ENCODE assay signal across 6 fruit fly cellular contexts in the genomic region with DNA sequence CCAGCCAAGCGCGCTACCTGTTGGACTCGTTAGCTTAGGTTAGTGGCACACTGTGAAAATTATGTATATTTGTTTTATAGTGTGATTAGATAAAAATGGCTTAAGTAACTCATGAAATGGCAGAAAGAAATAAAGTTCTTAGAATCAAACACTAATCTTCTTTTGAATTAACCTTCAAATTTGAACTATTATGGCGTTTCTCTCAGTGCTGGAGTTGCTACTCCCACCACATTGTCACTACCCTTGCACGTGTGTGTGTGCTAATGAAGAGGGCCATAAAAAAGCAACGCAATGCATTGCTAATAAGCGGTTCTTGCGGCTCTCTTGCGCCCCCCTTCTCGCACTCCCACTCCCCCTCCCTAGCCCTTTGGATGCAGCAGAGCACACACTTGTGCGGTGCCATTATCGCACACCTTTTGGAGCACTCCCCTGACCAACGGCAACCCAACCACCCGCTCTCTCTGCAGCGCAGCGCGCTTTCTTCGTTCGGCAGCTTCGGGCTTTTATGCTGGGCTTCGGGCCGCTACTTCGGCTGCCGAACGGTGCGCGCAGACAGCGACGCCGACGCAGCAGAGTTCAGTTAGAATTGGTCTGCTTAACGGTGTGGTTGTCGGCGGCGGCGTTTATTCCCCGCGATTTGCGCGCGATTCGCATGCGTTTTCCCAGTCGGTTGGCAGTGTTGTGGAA.
TF ChIP-seq lines count a peak whose summit lies in the region.

No protein-coding gene starts in this region.

- peak; percentile 56 for TF ChIP-seq CTCF in whole organism, embryonic (GFP tag; optimal IDR thresholded peaks at IDR 0.05; lab: Kevin White, UChicago)

TF ChIP-seq in whole organism, 6 proteins besides CTCF, POLR2A, EP300 and RAD21:
- peak; percentile 82 for TF ChIP-seq Dll (optimal IDR thresholded peaks at IDR 0.05; lab: Kevin White, UChicago)
- TF ChIP-seq usp (GFP tag; optimal IDR thresholded peaks at IDR 0.05; lab: Kevin White, UChicago): no peak
- no peak for TF ChIP-seq EcR (GFP tag; optimal IDR thresholded peaks at IDR 0.05; lab: Kevin White, UChicago)
- no peak for TF ChIP-seq psq (optimal IDR thresholded peaks at IDR 0.05; lab: Kevin White, UChicago)

TF ChIP-seq in whole organism, adult, 20 proteins besides CTCF, POLR2A, EP300 and RAD21 (continues in another document):
- TF ChIP-seq Hr96 (GFP tag; optimal IDR thresholded peaks at IDR 0.05; lab: Kevin White, UChicago) (no peak), Crg-1 (GFP tag; optimal IDR thresholded peaks at IDR 0.05; lab: Kevin White, UChicago) (peak; percentile 42), CG33017 (tag; optimal IDR thresholded peaks at IDR 0.05; lab: Kevin White, UChicago) (peak; percentile 9), Mnt (GFP tag; optimal IDR thresholded peaks at IDR 0.05; lab: Kevin White, UChicago) (peak; percentile 46), cnc (optimal IDR thresholded peaks at IDR 0.05; lab: Kevin White, UChicago) (no peak), tj (GFP tag; optimal IDR thresholded peaks at IDR 0.05; lab: Kevin White, UChicago) (peak; percentile 88), CG7101 (tag; optimal IDR thresholded peaks at IDR 0.05; lab: Kevin White, UChicago) (peak; percentile 55), CG14711 (tag; optimal IDR thresholded peaks at IDR 0.05; lab: Kevin White, UChicago) (peak; percentile 58), CG11617 (GFP tag; optimal IDR thresholded peaks at IDR 0.05; lab: Kevin White, UChicago) (peak; percentile 46), pad (GFP tag; optimal IDR thresholded peaks at IDR 0.05; lab: Kevin White, UChicago) (peak; percentile 66), ovo (GFP tag; optimal IDR thresholded peaks at IDR 0.05; lab: Kevin White, UChicago) (peak; percentile 54), CG12768 (GFP tag; optimal IDR thresholded peaks at IDR 0.05; lab: Kevin White, UChicago) (peak; percentile 61), kay (GFP tag; lab: Kevin White, UChicago; ENCODE audit: borderline replicate concordance) (peak; percentile 22), cic (GFP tag; optimal IDR thresholded peaks at IDR 0.05; lab: Kevin White, UChicago) (peak; percentile 43), toe (GFP tag; optimal IDR thresholded peaks at IDR 0.05; lab: Kevin White, UChicago) (no peak), Clk (GFP tag; optimal IDR thresholded peaks at IDR 0.05; lab: Kevin White, UChicago) (no peak)

TF ChIP-seq in whole organism, embryonic, 481 proteins besides CTCF, POLR2A, EP300 and RAD21 (continues in another document):
- TF ChIP-seq CG4282 (GFP tag; optimal IDR thresholded peaks at IDR 0.05; lab: Kevin White, UChicago): peak; percentile 50
- TF ChIP-seq pros (GFP tag; optimal IDR thresholded peaks at IDR 0.05; lab: Kevin White, UChicago): peak; percentile 92
- peak; percentile 76 for TF ChIP-seq CG15011 (GFP tag; optimal IDR thresholded peaks at IDR 0.05; lab: Kevin White, UChicago)
- TF ChIP-seq ranshi (GFP tag; IDR thresholded peaks at IDR 0.05; lab: Robert Waterston, UW): peak; percentile 93
- TF ChIP-seq CG6654 (GFP tag; optimal IDR thresholded peaks at IDR 0.05; lab: Kevin White, UChicago): peak; percentile 81
- peak; percentile 90 for TF ChIP-seq CG11695 (GFP tag; IDR thresholded peaks at IDR 0.05; lab: Robert Waterston, UW)
- TF ChIP-seq Vsx1 (GFP tag; optimal IDR thresholded peaks at IDR 0.05; lab: Kevin White, UChicago): peak; percentile 99
- TF ChIP-seq Hr78 (GFP tag; optimal IDR thresholded peaks at IDR 0.05; lab: Kevin White, UChicago): peak in 1 of 2 experiments; percentile 88
- peak; percentile 96 for TF ChIP-seq dmrt99B (tag; optimal IDR thresholded peaks at IDR 0.05; lab: Kevin White, UChicago)
- no peak for TF ChIP-seq pan (optimal IDR thresholded peaks at IDR 0.05; lab: Kevin White, UChicago)
- peak in 1 of 2 experiments; percentile 93 for TF ChIP-seq pan (GFP tag; optimal IDR thresholded peaks at IDR 0.05 in 1 of 2, IDR thresholded peaks at IDR 0.05 in 1 of 2)
- TF ChIP-seq CG30020 (tag; optimal IDR thresholded peaks at IDR 0.05; lab: Kevin White, UChicago): peak; percentile 49
- TF ChIP-seq CG31388 (GFP tag; optimal IDR thresholded peaks at IDR 0.05; lab: Kevin White, UChicago): peak; percentile 72
- TF ChIP-seq tin (GFP tag; optimal IDR thresholded peaks at IDR 0.05; lab: Kevin White, UChicago): peak; percentile 93
- peak; percentile 78 for TF ChIP-seq ro (GFP tag; IDR thresholded peaks at IDR 0.05; lab: Robert Waterston, UW)

TF ChIP-seq in whole organism, prepupa, 60 proteins besides CTCF, POLR2A, EP300 and RAD21 (continues in another document):
- TF ChIP-seq Sox102F (GFP tag; optimal IDR thresholded peaks at IDR 0.05; lab: Kevin White, UChicago) (peak; percentile 75), CG34406 (GFP tag; optimal IDR thresholded peaks at IDR 0.05; lab: Kevin White, UChicago) (peak; percentile 80), Ets21C (GFP tag; optimal IDR thresholded peaks at IDR 0.05; lab: Kevin White, UChicago) (peak; percentile 69), topi (GFP tag; optimal IDR thresholded peaks at IDR 0.05; lab: Kevin White, UChicago) (peak; percentile 79), spab (GFP tag; optimal IDR thresholded peaks at IDR 0.05; lab: Kevin White, UChicago) (peak; percentile 73), CG8632 (GFP tag; optimal IDR thresholded peaks at IDR 0.05; lab: Kevin White, UChicago) (peak; percentile 72), acj6 (GFP tag; optimal IDR thresholded peaks at IDR 0.05; lab: Kevin White, UChicago) (peak; percentile 88), fkh (GFP tag; optimal IDR thresholded peaks at IDR 0.05; lab: Kevin White, UChicago) (peak; percentile 27), Hr4 (GFP tag; optimal IDR thresholded peaks at IDR 0.05; lab: Kevin White, UChicago) (peak; percentile 91), CG4318 (GFP tag; optimal IDR thresholded peaks at IDR 0.05; lab: Kevin White, UChicago) (peak; percentile 85), cyc (GFP tag; optimal IDR thresholded peaks at IDR 0.05; lab: Kevin White, UChicago) (peak; percentile 84), CG6163 (GFP tag; IDR thresholded peaks at IDR 0.05; lab: Robert Waterston, UW) (peak; percentile 95), Sox15 (GFP tag; optimal IDR thresholded peaks at IDR 0.05; lab: Kevin White, UChicago) (peak; percentile 68), fd85E (GFP tag; optimal IDR thresholded peaks at IDR 0.05; lab: Kevin White, UChicago) (no peak), salr (GFP tag; optimal IDR thresholded peaks at IDR 0.05; lab: Kevin White, UChicago) (peak; percentile 68 to 86), Sox14 (GFP tag; optimal IDR thresholded peaks at IDR 0.05; lab: Kevin White, UChicago) (peak; percentile 88), Met (GFP tag; optimal IDR thresholded peaks at IDR 0.05; lab: Kevin White, UChicago) (peak; percentile 80)

TF ChIP-seq in whole organism, pupa, 21 proteins besides CTCF, POLR2A, EP300 and RAD21 (continues in another document):
- peak; percentile 88 for TF ChIP-seq Pif1A (GFP tag; optimal IDR thresholded peaks at IDR 0.05; lab: Kevin White, UChicago)
- TF ChIP-seq CG14655 (GFP tag; optimal IDR thresholded peaks at IDR 0.05; lab: Kevin White, UChicago): peak; percentile 92
- peak; percentile 69 for TF ChIP-seq CG12605 (GFP tag; IDR thresholded peaks at IDR 0.05; lab: Robert Waterston, UW)
- peak; percentile 86 for TF ChIP-seq CG32121 (GFP tag; IDR thresholded peaks at IDR 0.05; lab: Robert Waterston, UW)
- peak; percentile 75 for TF ChIP-seq CG8159 (tag; optimal IDR thresholded peaks at IDR 0.05; lab: Kevin White, UChicago)
- TF ChIP-seq CG10348 (GFP tag; IDR thresholded peaks at IDR 0.05; lab: Robert Waterston, UW): peak; percentile 58
- TF ChIP-seq CG15710 (tag; optimal IDR thresholded peaks at IDR 0.05; lab: Kevin White, UChicago): peak; percentile 77
- TF ChIP-seq CG13204 (GFP tag; optimal IDR thresholded peaks at IDR 0.05; lab: Kevin White, UChicago): peak; percentile 97
- TF ChIP-seq EcR (GFP tag; optimal IDR thresholded peaks at IDR 0.05; lab: Kevin White, UChicago): peak; percentile 65
- TF ChIP-seq Pif1B (GFP tag; optimal IDR thresholded peaks at IDR 0.05; lab: Kevin White, UChicago): peak; percentile 80
- peak; percentile 82 for TF ChIP-seq CG34367 (tag; optimal IDR thresholded peaks at IDR 0.05; lab: Kevin White, UChicago)
- peak; percentile 90 for TF ChIP-seq CG8301 (tag; optimal IDR thresholded peaks at IDR 0.05; lab: Kevin White, UChicago)
- TF ChIP-seq Snoo (tag; optimal IDR thresholded peaks at IDR 0.05; lab: Kevin White, UChicago): peak; percentile 70
- TF ChIP-seq CG17806 (tag; optimal IDR thresholded peaks at IDR 0.05; lab: Kevin White, UChicago): peak; percentile 76
- peak; percentile 92 for TF ChIP-seq CG4496 (GFP tag; IDR thresholded peaks at IDR 0.05; lab: Robert Waterston, UW)
- TF ChIP-seq fd96Ca (GFP tag; IDR thresholded peaks at IDR 0.05; lab: Robert Waterston, UW): peak; percentile 83
- TF ChIP-seq gl (tag; optimal IDR thresholded peaks at IDR 0.05; lab: Kevin White, UChicago): peak; percentile 27
- peak; percentile 86 for TF ChIP-seq Ets98B (GFP tag; IDR thresholded peaks at IDR 0.05; lab: Robert Waterston, UW)

TF ChIP-seq in whole organism, wandering third instar larva, 38 proteins besides CTCF, POLR2A, EP300 and RAD21 (continues in another document):
- TF ChIP-seq Jra (GFP tag; optimal IDR thresholded peaks at IDR 0.05; lab: Kevin White, UChicago) (no peak), CG32264 (GFP tag; optimal IDR thresholded peaks at IDR 0.05; lab: Kevin White, UChicago) (no peak), sv (GFP tag; optimal IDR thresholded peaks at IDR 0.05; lab: Kevin White, UChicago) (peak; percentile 68), woc (GFP tag; optimal IDR thresholded peaks at IDR 0.05; lab: Kevin White, UChicago) (peak; percentile 67), usp (GFP tag; optimal IDR thresholded peaks at IDR 0.05; lab: Kevin White, UChicago) (no peak), Hr83 (GFP tag; optimal IDR thresholded peaks at IDR 0.05; lab: Kevin White, UChicago; ENCODE audit: poor library complexity, severe bottlenecking) (peak; percentile 9), HLH106 (tag; optimal IDR thresholded peaks at IDR 0.05; lab: Kevin White, UChicago) (peak; percentile 70), tai (GFP tag; optimal IDR thresholded peaks at IDR 0.05; lab: Kevin White, UChicago) (no peak), jim (GFP tag; optimal IDR thresholded peaks at IDR 0.05; lab: Kevin White, UChicago) (no peak), dl (GFP tag; optimal IDR thresholded peaks at IDR 0.05; lab: Kevin White, UChicago; ENCODE audit: insufficient read depth in 1 of 2, partially characterized antibody in 2 of 2) (peak in 1 of 2 experiments; percentile 24), lola (GFP tag; optimal IDR thresholded peaks at IDR 0.05; lab: Kevin White, UChicago) (no peak), Sp1 (GFP tag; optimal IDR thresholded peaks at IDR 0.05; lab: Kevin White, UChicago) (peak; percentile 76), CrebA (GFP tag; optimal IDR thresholded peaks at IDR 0.05; lab: Kevin White, UChicago; ENCODE audit: borderline replicate concordance) (no peak), N (GFP tag; optimal IDR thresholded peaks at IDR 0.05; lab: Kevin White, UChicago) (no peak), dsf (GFP tag; optimal IDR thresholded peaks at IDR 0.05; lab: Kevin White, UChicago; ENCODE audit: borderline replicate concordance) (no peak), Rel (GFP tag; optimal IDR thresholded peaks at IDR 0.05; lab: Kevin White, UChicago) (no peak), Rel (tag; optimal IDR thresholded peaks at IDR 0.05; lab: Kevin White, UChicago) (peak; percentile 24), br (GFP tag; optimal IDR thresholded peaks at IDR 0.05; lab: Kevin White, UChicago) (peak; percentile 53), Hr78 (GFP tag; optimal IDR thresholded peaks at IDR 0.05; lab: Kevin White, UChicago) (no peak)
